Worm (Caenorhabditis elegans) whole organism, young adult: ENCODE measurements around the gene C01G6.3.

Experiments
- F37B4.10 ChIP-seq: fragments of 200-800 bp; sonication (Bioruptor generic); IDR thresholded peaks from 2 replicates; pipeline ENCODE4 v1.3.6; 2022; ENCODE audit warnings: missing genetic modification characterization, missing compliant biosample characterization
- F57C9.4 ChIP-seq: sonication (generic microtip); optimal IDR thresholded peaks from 2 replicates; lab custom pipeline; 2017; ENCODE audit warnings: mild to moderate bottlenecking, missing genetic modification characterization, missing compliant biosample characterization
- Y53G8AR.9 ChIP-seq: fragments of 200-800 bp; sonication (Bioruptor generic); conservative IDR thresholded peaks from 2 replicates; pipeline ENCODE4 v1.3.6; 2022; ENCODE audit warnings: missing genetic modification reagents, missing genetic modification characterization, missing compliant biosample characterization
- attf-6 ChIP-seq: fragments of 200-800 bp; sonication (Bioruptor generic); IDR thresholded peaks from 2 replicates; pipeline ENCODE4 v1.3.6; 2022; ENCODE audit warnings: missing genetic modification reagents, missing genetic modification characterization, missing compliant biosample characterization
- cebp-1 ChIP-seq, 2 experiments: fragments of 200-800 bp in 1 of 2; sonication (Bioruptor generic) in 1 of 2; sonication (generic microtip) in 1 of 2; IDR thresholded peaks in 1 of 2; optimal IDR thresholded peaks in 1 of 2; 2 replicates each; pipeline versions ENCODE4 v1.3.6 to Lab custom; 2017 to 2022; ENCODE audit warnings: missing compliant biosample characterization in 2 of 2, missing genetic modification characterization in 2 of 2, mild to moderate bottlenecking in 1 of 2, missing genetic modification reagents in 1 of 2, moderate library complexity in 1 of 2
- ceh-79 ChIP-seq: sonication (generic microtip); optimal IDR thresholded peaks from 2 replicates; lab custom pipeline; 2017; ENCODE audit warnings: mild to moderate bottlenecking, missing genetic modification characterization, missing compliant biosample characterization
- chd-7 ChIP-seq: sonication (generic microtip); optimal IDR thresholded peaks from 2 replicates; lab custom pipeline; 2016; ENCODE audit warnings: mild to moderate bottlenecking, missing genetic modification characterization, moderate library complexity, missing compliant biosample characterization
- efl-1 ChIP-seq: fragments of 150-350 bp; optimal IDR thresholded peaks from 2 replicates; lab custom pipeline; 2014; ENCODE audit warnings: missing biosample characterization, missing genetic modification reagents, missing genetic modification characterization
- egrh-3 ChIP-seq: fragments of 200-800 bp; sonication (Bioruptor generic); IDR thresholded peaks from 2 replicates; pipeline ENCODE4 v1.3.6; 2022; ENCODE audit warnings: missing genetic modification reagents, missing genetic modification characterization, missing compliant biosample characterization
- gei-17 ChIP-seq: fragments of 200-800 bp; sonication (Bioruptor generic); optimal IDR thresholded peaks from 2 replicates; lab custom pipeline; 2018; ENCODE audit warnings: mild to moderate bottlenecking, missing genetic modification characterization, missing compliant biosample characterization
- hmg-20 ChIP-seq: fragments of 200-800 bp; sonication (Bioruptor generic); IDR thresholded peaks from 2 replicates; pipeline ENCODE4 v1.3.6; 2022; ENCODE audit warnings: missing genetic modification reagents, missing genetic modification characterization, missing compliant biosample characterization
- hrde-1 ChIP-seq: sonication (generic microtip); optimal IDR thresholded peaks from 2 replicates; lab custom pipeline; 2016; ENCODE audit warnings: missing genetic modification characterization, mild to moderate bottlenecking, missing compliant biosample characterization, moderate library complexity, missing genotype, missing genetic modification reagents, borderline replicate concordance
- lin-35 ChIP-seq, 3 experiments: fragments of 150-350 bp in 2 of 3; sonication (generic microtip) in 1 of 3; optimal IDR thresholded peaks; 2 replicates each; lab custom pipeline; 2014 to 2018; ENCODE audit warnings: missing biosample characterization in 3 of 3, missing genetic modification characterization in 3 of 3, missing genetic modification reagents in 3 of 3
- lin-54 ChIP-seq: fragments of 200-800 bp; sonication (Bioruptor generic); optimal IDR thresholded peaks from 2 replicates; lab custom pipeline; 2018; ENCODE audit warnings: mild to moderate bottlenecking, missing genetic modification characterization, missing compliant biosample characterization
- lir-1 ChIP-seq: fragments of 200-800 bp; sonication (Bioruptor generic); conservative IDR thresholded peaks from 2 replicates; pipeline ENCODE4 v1.3.6; 2022; ENCODE audit warnings: missing genetic modification reagents, missing genetic modification characterization, missing compliant biosample characterization
- lsy-27 ChIP-seq: sonication (generic microtip); optimal IDR thresholded peaks from 2 replicates; lab custom pipeline; 2017; ENCODE audit warnings: missing genetic modification characterization, mild to moderate bottlenecking, missing compliant biosample characterization, antibody characterized with exemption, missing genotype, borderline replicate concordance; ENCODE audit not compliant: insufficient read depth
- madf-10 ChIP-seq: sonication (generic microtip); optimal IDR thresholded peaks from 2 replicates; lab custom pipeline; 2016; ENCODE audit warnings: mild to moderate bottlenecking, missing genetic modification characterization, missing compliant biosample characterization
- madf-3 ChIP-seq: fragments of 200-800 bp; sonication (Bioruptor generic); IDR thresholded peaks from 2 replicates; pipeline ENCODE4 v1.3.6; 2022; ENCODE audit warnings: missing genetic modification reagents, missing genetic modification characterization, missing compliant biosample characterization
- madf-6 ChIP-seq: fragments of 200-800 bp; sonication (Bioruptor generic); IDR thresholded peaks from 2 replicates; pipeline ENCODE4 v1.3.6; 2022; ENCODE audit warnings: missing genetic modification reagents, missing genetic modification characterization, missing compliant biosample characterization
- mes-4 ChIP-seq: sonication (generic microtip); optimal IDR thresholded peaks from 2 replicates; lab custom pipeline; 2016; ENCODE audit warnings: missing genotype, missing genetic modification characterization, missing compliant biosample characterization
- nfya-2 ChIP-seq: fragments of 200-800 bp; sonication (Bioruptor generic); IDR thresholded peaks from 2 replicates; pipeline ENCODE4 v1.3.6; 2022; ENCODE audit warnings: missing genetic modification reagents, missing genetic modification characterization, missing compliant biosample characterization
- nhr-120 ChIP-seq: fragments of 200-800 bp; sonication (Bioruptor generic); IDR thresholded peaks from 2 replicates; pipeline ENCODE4 v1.3.6; 2022; ENCODE audit warnings: missing genetic modification characterization, missing compliant biosample characterization
- nhr-80 ChIP-seq: sonication (generic microtip); optimal IDR thresholded peaks from 2 replicates; lab custom pipeline; 2016; ENCODE audit warnings: missing genetic modification characterization, missing compliant biosample characterization
- rcor-1 ChIP-seq: fragments of 200-800 bp; sonication (Bioruptor generic); IDR thresholded peaks from 2 replicates; pipeline ENCODE4 v1.3.6; 2022; ENCODE audit warnings: missing genetic modification reagents, missing genetic modification characterization, missing compliant biosample characterization
- rec-8 ChIP-seq, 2 experiments: sonication (generic microtip); optimal IDR thresholded peaks; 2 replicates each; lab custom pipeline; 2016; ENCODE audit warnings: mild to moderate bottlenecking in 2 of 2, missing genetic modification characterization in 2 of 2, missing genetic modification reagents in 2 of 2, missing genotype in 2 of 2, missing biosample characterization in 1 of 2, missing compliant biosample characterization in 1 of 2, moderate library complexity in 1 of 2
- sdz-38 ChIP-seq: sonication (generic microtip); optimal IDR thresholded peaks from 2 replicates; lab custom pipeline; 2016; ENCODE audit warnings: missing genotype, missing genetic modification characterization, missing compliant biosample characterization
- snpc-1.3 ChIP-seq: sonication (generic microtip); optimal IDR thresholded peaks from 2 replicates; lab custom pipeline; 2017; ENCODE audit warnings: missing genetic modification characterization, mild to moderate bottlenecking, missing compliant biosample characterization, antibody characterized with exemption, moderate library complexity, missing genotype, missing genetic modification reagents; ENCODE audit not compliant: insufficient read depth
- tbp1 ChIP-seq: fragments of 200-800 bp; sonication (Bioruptor generic); optimal IDR thresholded peaks from 2 replicates; lab custom pipeline; 2018; ENCODE audit warnings: mild to moderate bottlenecking, missing genetic modification characterization, missing compliant biosample characterization
- tlf-1 ChIP-seq: fragments of 200-800 bp; sonication (Bioruptor generic); optimal IDR thresholded peaks from 2 replicates; lab custom pipeline; 2018; ENCODE audit warnings: mild to moderate bottlenecking, missing genetic modification characterization, missing compliant biosample characterization
- xnd-1 ChIP-seq: sonication (generic microtip); optimal IDR thresholded peaks from 2 replicates; lab custom pipeline; 2016; ENCODE audit warnings: missing genotype, missing genetic modification reagents, missing genetic modification characterization, missing compliant biosample characterization
- zfh-2 ChIP-seq: fragments of 200-800 bp; sonication (Bioruptor generic); conservative IDR thresholded peaks from 2 replicates; pipeline ENCODE4 v1.3.6; 2022; ENCODE audit warnings: missing genetic modification reagents, missing genetic modification characterization, missing compliant biosample characterization
- ztf-25 ChIP-seq: fragments of 200-800 bp; sonication (Bioruptor generic); IDR thresholded peaks from 2 replicates; pipeline ENCODE4 v1.3.6; 2022; ENCODE audit warnings: missing genetic modification reagents, missing genetic modification characterization, missing compliant biosample characterization

The C01G6.3 gene

DNA sequence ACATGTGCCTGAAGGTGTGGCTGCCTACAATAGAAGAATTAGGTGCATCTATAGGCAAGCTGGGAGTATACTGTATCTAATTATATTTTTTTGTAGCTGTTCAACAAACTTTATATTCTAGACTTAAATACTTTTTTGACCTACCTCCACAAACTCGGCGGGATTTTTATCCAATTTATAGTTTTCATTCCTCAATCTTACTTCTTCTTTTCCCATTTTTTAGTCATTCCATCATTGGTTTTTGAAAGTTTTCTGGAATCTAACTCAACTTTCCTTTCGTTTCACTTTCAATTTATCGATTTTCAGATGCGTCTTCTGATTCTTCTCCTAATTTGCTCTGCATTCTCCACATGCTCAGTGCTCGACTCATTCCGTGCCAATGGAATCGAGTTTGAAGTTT is at the start of gene C01G6.3:
C01G6.3 (plus strand) TSS at position 301 of the 400 bp plus-strand sequence.
- TF ChIP-seq rec-8 (tag; optimal IDR thresholded peaks at IDR 0.05; lab: Kevin White, UChicago) (no peak), attf-6 (GFP tag; lab: Robert Waterston, UW) (no peak), efl-1 (peak; percentile 61), madf-6 (GFP tag; lab: Robert Waterston, UW) (0 out of 2 replicates have a peak, but pooled peaks have one; percentile 38)

DNA sequence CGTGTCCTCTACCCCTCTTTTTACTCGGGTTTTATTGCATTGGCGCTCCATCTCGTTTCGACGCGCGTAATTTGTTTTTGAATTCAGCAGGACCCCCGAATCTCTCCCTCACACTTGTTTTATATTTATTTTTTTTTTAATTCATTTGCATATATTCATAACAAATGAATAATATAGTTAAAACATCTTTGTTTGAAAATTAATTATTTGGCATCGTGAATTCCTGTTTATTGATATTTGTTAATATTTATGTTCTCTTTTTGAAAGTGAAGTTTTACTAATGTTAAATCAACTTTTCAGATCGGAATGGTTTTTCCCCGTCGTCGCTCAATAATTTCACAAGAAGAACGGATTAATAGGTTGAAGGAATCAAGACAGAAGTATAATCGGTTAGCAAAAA is 46.7 kb upstream of the C01G6.3 start, which contains the start of gene ZK1067.3:
ZK1067.3 (plus strand) TSS at position 301 of the 400 bp plus-strand sequence.
- no peak for TF ChIP-seq mes-4
- TF ChIP-seq ceh-79 (tag; lab: Kevin White, UChicago), result no peak
- no peak for TF ChIP-seq rcor-1 (GFP tag; lab: Robert Waterston, UW)
- TF ChIP-seq lin-54 (GFP tag; lab: Kevin White, UChicago), result no peak
- no peak for TF ChIP-seq snpc-1.3 (tag; lab: Kevin White, UChicago)
- TF ChIP-seq madf-10 (tag; lab: Kevin White, UChicago), result no peak
- TF ChIP-seq nhr-120 (GFP tag; lab: Robert Waterston, UW), result no peak
- no peak for TF ChIP-seq lir-1 (GFP tag; lab: Robert Waterston, UW)
- no peak for TF ChIP-seq chd-7 (tag; lab: Kevin White, UChicago)
- TF ChIP-seq, all 124 proteins: peak for 0

DNA sequence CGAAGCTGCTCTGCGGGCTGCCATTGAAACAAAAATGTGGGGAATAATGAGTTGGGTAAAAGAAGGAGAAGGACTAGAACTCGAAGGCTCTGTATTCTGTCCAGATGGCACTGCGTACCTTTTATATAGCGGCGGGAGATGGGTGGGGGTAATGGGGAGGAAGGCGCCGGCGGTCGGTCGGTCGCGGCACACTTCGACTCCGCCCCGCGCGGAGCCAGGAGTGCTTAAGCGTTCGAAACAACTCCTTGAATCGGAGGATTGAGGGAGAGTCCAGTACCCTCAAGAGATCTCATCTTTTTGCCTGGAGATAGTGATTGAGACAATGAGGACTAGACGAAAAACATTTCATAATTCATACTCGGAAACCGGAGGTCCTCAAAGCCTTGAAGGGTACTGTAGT is 42.6 kb upstream of the C01G6.3 start, which contains the start of gene abu-14:
abu-14 (minus strand) TSS at position 81 of the 400 bp plus-strand sequence.
- TF ChIP-seq zfh-2 (GFP tag; lab: Robert Waterston, UW) (peak; percentile 89), egrh-3 (GFP tag; lab: Robert Waterston, UW) (peak; percentile 54; the same call in 1 of the 2 replicates), cebp-1 (GFP tag; IDR thresholded peaks at IDR 0.05; lab: Robert Waterston, UW) (no peak), cebp-1 (tag; optimal IDR thresholded peaks at IDR 0.05; lab: Kevin White, UChicago) (no peak)

DNA sequence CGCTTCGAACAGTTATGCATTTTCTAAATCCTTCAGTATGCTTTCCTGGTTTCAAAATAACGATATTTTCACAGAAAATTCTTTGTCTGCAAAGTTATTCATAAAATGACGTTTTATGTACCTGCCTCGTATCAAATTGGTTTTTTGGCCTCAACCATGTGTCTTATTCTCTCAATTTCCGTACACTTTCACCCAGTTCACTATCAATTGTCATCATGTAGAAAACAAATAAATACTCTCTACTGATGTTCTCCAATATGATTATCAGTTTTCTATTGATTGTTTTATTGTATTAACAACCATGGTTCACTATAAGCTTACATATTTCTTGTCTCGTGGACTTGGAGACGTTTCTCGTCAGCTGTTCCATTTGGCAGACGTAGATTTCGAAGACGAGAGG is 38.4 kb upstream of the C01G6.3 start, which contains the start of gene gst-13:
gst-13 (plus strand) TSS at position 218 of the 400 bp plus-strand sequence.
- TF ChIP-seq F57C9.4 (tag; lab: Kevin White, UChicago) (no peak), lsy-27 (tag; lab: Kevin White, UChicago) (no peak), nhr-80 (tag; lab: Kevin White, UChicago) (peak; percentile 84), nfya-2 (GFP tag; lab: Robert Waterston, UW) (no peak)

DNA sequence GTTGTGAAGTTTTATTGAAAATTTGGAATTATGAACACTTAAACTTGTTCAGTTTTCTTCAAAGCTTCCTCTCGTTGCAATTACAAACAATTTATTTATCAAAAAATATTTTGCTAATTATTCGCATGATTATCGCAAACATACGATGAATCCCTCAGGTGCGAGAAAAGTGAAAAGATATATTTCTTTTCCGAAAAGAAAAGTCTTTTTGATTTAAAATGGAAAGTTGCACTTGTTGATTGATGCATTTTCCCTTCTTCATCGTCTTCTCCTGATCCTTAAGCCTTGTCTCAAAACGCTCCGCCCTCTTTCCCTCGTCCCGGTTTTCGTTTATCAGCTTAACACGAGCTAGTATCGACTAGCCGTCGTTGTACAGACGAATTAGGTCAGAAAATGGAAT is 37.2 kb upstream of the C01G6.3 start:
- no peak for TF ChIP-seq xnd-1
- no peak for TF ChIP-seq attf-6 (GFP tag; lab: Robert Waterston, UW)
- no peak for TF ChIP-seq hrde-1 (tag; lab: Kevin White, UChicago)
- no peak for TF ChIP-seq lin-54 (GFP tag; lab: Kevin White, UChicago)
- no peak for TF ChIP-seq Y53G8AR.9 (GFP tag; lab: Robert Waterston, UW)
- no peak for TF ChIP-seq hmg-20 (GFP tag; lab: Robert Waterston, UW)
- TF ChIP-seq zfh-2 (GFP tag; lab: Robert Waterston, UW), result no peak
- TF ChIP-seq F37B4.10, result no peak
- TF ChIP-seq F57C9.4 (tag; lab: Kevin White, UChicago), result no peak
- no peak for TF ChIP-seq ztf-25 (GFP tag; lab: Robert Waterston, UW)
- TF ChIP-seq madf-3 (GFP tag; lab: Robert Waterston, UW), result no peak
- no peak for TF ChIP-seq tlf-1 (GFP tag; lab: Kevin White, UChicago)
- no peak for TF ChIP-seq tbp1
- no peak for TF ChIP-seq lin-35 (GFP tag; optimal IDR thresholded peaks at IDR 0.05; lab: Kevin White, UChicago)
- no peak for TF ChIP-seq madf-10 (tag; lab: Kevin White, UChicago)
- no peak for TF ChIP-seq gei-17
- no peak for TF ChIP-seq sdz-38 (tag; lab: Kevin White, UChicago)
